Worm (Caenorhabditis elegans) whole organism, L1 larva: ENCODE data around the gene lim-4.

Source experiments
- C16A3.4 ChIP-seq: fragments of 150-350 bp; optimal IDR thresholded peaks from 2 replicates; lab custom pipeline; 2014; ENCODE audit warnings: missing biosample characterization, missing genetic modification characterization
- Y116A8C.19 ChIP-seq: sonication (generic microtip); optimal IDR thresholded peaks from 2 replicates; lab custom pipeline; 2016; ENCODE audit warnings: missing compliant biosample characterization, missing genetic modification characterization, borderline replicate concordance
- alr-1 ChIP-seq: fragments of 200-800 bp; sonication (Bioruptor generic); optimal IDR thresholded peaks from 2 replicates; lab custom pipeline; 2018; ENCODE audit warnings: borderline replicate concordance, mild to moderate bottlenecking, missing genetic modification characterization, missing compliant biosample characterization
- aly-2 ChIP-seq: fragments of 150-350 bp; optimal IDR thresholded peaks from 2 replicates; lab custom pipeline; 2014; ENCODE audit warnings: missing biosample characterization, missing genetic modification characterization
- ceh-63 ChIP-seq: fragments of 200-800 bp; sonication (Bioruptor generic); optimal IDR thresholded peaks from 2 replicates; lab custom pipeline; 2018; ENCODE audit warnings: mild to moderate bottlenecking, missing genetic modification characterization, missing compliant biosample characterization
- ceh-90 ChIP-seq: sonication (generic microtip); optimal IDR thresholded peaks from 2 replicates; lab custom pipeline; 2016; ENCODE audit warnings: missing genetic modification characterization, missing compliant biosample characterization
- elt-2 ChIP-seq: sonication (generic microtip); optimal IDR thresholded peaks from 2 replicates; lab custom pipeline; 2016; ENCODE audit warnings: missing genetic modification characterization, mild to moderate bottlenecking, inconsistent platforms, missing compliant biosample characterization, missing genetic modification reagents
- ets-5 ChIP-seq: fragments of 200-800 bp; sonication (Bioruptor generic); IDR thresholded peaks from 2 replicates; pipeline ENCODE4 v1.3.6; 2022; ENCODE audit warnings: missing genetic modification characterization, missing compliant biosample characterization
- fkh-8 ChIP-seq: sonication (generic microtip); optimal IDR thresholded peaks from 2 replicates; lab custom pipeline; 2016; ENCODE audit warnings: mild to moderate bottlenecking, missing genetic modification characterization, missing compliant biosample characterization
- fos-1 ChIP-seq: fragments of 150-350 bp; optimal IDR thresholded peaks from 2 replicates; lab custom pipeline; 2014; ENCODE audit warnings: missing biosample characterization, missing genetic modification characterization
- hlh-4 ChIP-seq: sonication (generic microtip); optimal IDR thresholded peaks from 2 replicates; lab custom pipeline; 2016; ENCODE audit warnings: mild to moderate bottlenecking, missing genetic modification characterization, missing compliant biosample characterization
- irx-1 ChIP-seq: sonication (generic microtip); optimal IDR thresholded peaks from 2 replicates; lab custom pipeline; 2016; ENCODE audit warnings: missing genetic modification characterization, missing compliant biosample characterization
- isw-1 ChIP-seq: fragments of 200-800 bp; sonication (Bioruptor generic); IDR thresholded peaks from 2 replicates; pipeline ENCODE4 v1.3.6; 2022; ENCODE audit warnings: missing genetic modification characterization, missing compliant biosample characterization
- lin-13 ChIP-seq: fragments of 150-350 bp; optimal IDR thresholded peaks from 2 replicates; lab custom pipeline; 2014; ENCODE audit warnings: missing biosample characterization, missing genetic modification reagents, missing genetic modification characterization
- lin-35 ChIP-seq, 2 experiments: fragments of 150-350 bp; optimal IDR thresholded peaks; 2 replicates each; lab custom pipeline; 2014; ENCODE audit warnings: missing biosample characterization in 2 of 2, missing genetic modification characterization in 2 of 2, missing genetic modification reagents in 2 of 2
- lin-39 ChIP-seq: fragments of 150-350 bp; optimal IDR thresholded peaks from 2 replicates; lab custom pipeline; 2014; ENCODE audit warnings: missing biosample characterization, missing genetic modification reagents, missing genetic modification characterization
- lir-3 ChIP-seq: sonication (generic microtip); optimal IDR thresholded peaks from 2 replicates; lab custom pipeline; 2016; ENCODE audit warnings: mild to moderate bottlenecking, missing genetic modification characterization, moderate library complexity, missing compliant biosample characterization; ENCODE audit not compliant: poor library complexity
- mab-9 ChIP-seq: fragments of 200-800 bp; sonication (Bioruptor generic); IDR thresholded peaks from 2 replicates; pipeline ENCODE4 v1.3.6; 2022; ENCODE audit warnings: missing genetic modification reagents, missing genetic modification characterization, missing compliant biosample characterization
- mdl-1 ChIP-seq, 2 experiments: fragments of 150-350 bp; optimal IDR thresholded peaks; 2 replicates each; lab custom pipeline; 2014 to 2017; ENCODE audit warnings: missing biosample characterization in 2 of 2, missing genetic modification characterization in 2 of 2, inconsistent platforms in 1 of 2
- mef-2 ChIP-seq: fragments of 150-350 bp; optimal IDR thresholded peaks from 2 replicates; lab custom pipeline; 2014; ENCODE audit warnings: missing biosample characterization, missing genetic modification characterization
- mep-1 ChIP-seq: fragments of 150-350 bp; optimal IDR thresholded peaks from 2 replicates; lab custom pipeline; 2014; ENCODE audit warnings: missing biosample characterization, missing genetic modification characterization
- nhr-11 ChIP-seq: fragments of 150-350 bp; optimal IDR thresholded peaks from 2 replicates; lab custom pipeline; 2014; ENCODE audit warnings: missing biosample characterization, missing genetic modification characterization
- nhr-12 ChIP-seq: sonication (generic microtip); optimal IDR thresholded peaks from 2 replicates; lab custom pipeline; 2017; ENCODE audit warnings: missing biosample characterization, missing genetic modification characterization
- nhr-19 ChIP-seq: fragments of 200-800 bp; sonication (Bioruptor generic); conservative IDR thresholded peaks from 2 replicates; pipeline ENCODE4 v1.3.6; 2022; ENCODE audit warnings: missing genetic modification characterization, missing compliant biosample characterization
- nhr-28 ChIP-seq: fragments of 150-350 bp; optimal IDR thresholded peaks from 2 replicates; lab custom pipeline; 2014; ENCODE audit warnings: missing biosample characterization, missing genetic modification characterization
- nhr-47 ChIP-seq: sonication (generic microtip); optimal IDR thresholded peaks from 2 replicates; lab custom pipeline; 2016; ENCODE audit warnings: mild to moderate bottlenecking, missing genetic modification characterization, moderate library complexity, missing compliant biosample characterization
- nhr-76 ChIP-seq: sonication (generic microtip); optimal IDR thresholded peaks from 2 replicates; lab custom pipeline; 2017; ENCODE audit warnings: missing biosample characterization, missing genetic modification characterization
- nhr-85 ChIP-seq: sonication (generic microtip); peaks from one replicate; lab custom pipeline; 2016; ENCODE audit warnings: missing genetic modification characterization, inconsistent platforms, missing compliant biosample characterization
- pag-3 ChIP-seq: sonication (generic microtip); optimal IDR thresholded peaks from 2 replicates; lab custom pipeline; 2017; ENCODE audit warnings: missing genetic modification characterization, mild to moderate bottlenecking, missing compliant biosample characterization, antibody characterized with exemption, borderline replicate concordance; ENCODE audit not compliant: insufficient read depth
- pqm-1 ChIP-seq: sonication (generic microtip); optimal IDR thresholded peaks from 3 replicates; lab custom pipeline; 2017; ENCODE audit warnings: missing biosample characterization, missing genetic modification characterization
- skn-1 ChIP-seq: fragments of 150-350 bp; optimal IDR thresholded peaks from 2 replicates; lab custom pipeline; 2014; ENCODE audit warnings: missing biosample characterization, missing genetic modification characterization
- snpc-4 ChIP-seq: fragments of 150-350 bp; optimal IDR thresholded peaks from 2 replicates; lab custom pipeline; 2014; ENCODE audit warnings: missing biosample characterization, missing genetic modification characterization
- snu-23 ChIP-seq: sonication (generic microtip); optimal IDR thresholded peaks from 2 replicates; lab custom pipeline; 2016; ENCODE audit warnings: missing genetic modification characterization, missing compliant biosample characterization
- sptf-1 ChIP-seq: fragments of 150-350 bp; optimal IDR thresholded peaks from 2 replicates; lab custom pipeline; 2014; ENCODE audit warnings: missing biosample characterization, missing genetic modification characterization
- swsn-7 ChIP-seq: sonication (generic microtip); optimal IDR thresholded peaks from 2 replicates; lab custom pipeline; 2016; ENCODE audit warnings: missing genetic modification characterization, missing compliant biosample characterization
- tbx-2 ChIP-seq: sonication (generic microtip); optimal IDR thresholded peaks from 2 replicates; lab custom pipeline; 2016; ENCODE audit warnings: missing genetic modification characterization, missing compliant biosample characterization
- unc-30 ChIP-seq: sonication (generic microtip); optimal IDR thresholded peaks from 2 replicates; lab custom pipeline; 2017; ENCODE audit warnings: missing biosample characterization, missing genetic modification characterization
- unc-62 ChIP-seq: fragments of 150-350 bp; optimal IDR thresholded peaks from 2 replicates; lab custom pipeline; 2014; ENCODE audit warnings: missing biosample characterization, missing genetic modification reagents, missing genetic modification characterization
- unc-86 ChIP-seq: sonication (generic microtip); optimal IDR thresholded peaks from 2 replicates; lab custom pipeline; 2016; ENCODE audit warnings: missing genetic modification characterization, missing compliant biosample characterization
- unc-98 ChIP-seq: fragments of 200-800 bp; sonication (Bioruptor generic); IDR thresholded peaks from 2 replicates; pipeline ENCODE4 v1.3.6; 2022; ENCODE audit warnings: missing genetic modification characterization, missing compliant biosample characterization
- xbp-1 ChIP-seq: sonication (generic microtip); optimal IDR thresholded peaks from 2 replicates; lab custom pipeline; 2016; ENCODE audit warnings: missing genetic modification characterization, missing compliant biosample characterization

Gene lim-4

ce11 chrX:3918182-3918581 lies 44.8 kb upstream of the lim-4 start:
- no peak for TF ChIP-seq xbp-1 (tag; lab: Kevin White, UChicago)
- no peak for TF ChIP-seq sptf-1 (tag; lab: Kevin White, UChicago)
- TF ChIP-seq isw-1, result no peak
- no peak for TF ChIP-seq Y116A8C.19 (tag; lab: Kevin White, UChicago)
- TF ChIP-seq ceh-90 (tag; lab: Kevin White, UChicago), result no peak
- TF ChIP-seq fos-1 (tag; lab: Kevin White, UChicago), result no peak
- no peak for TF ChIP-seq nhr-85 (tag; lab: Kevin White, UChicago)
- TF ChIP-seq lin-13 (GFP tag; lab: Kevin White, UChicago), result no peak
- no peak for TF ChIP-seq tbx-2 (tag; lab: Kevin White, UChicago)
- no peak for TF ChIP-seq nhr-47
- TF ChIP-seq lin-35 (GFP tag; optimal IDR thresholded peaks at IDR 0.05; lab: Kevin White, UChicago), result no peak
- TF ChIP-seq hlh-4, result no peak
- no peak for TF ChIP-seq nhr-11
- TF ChIP-seq, all 84 proteins: peak for 0

ce11 chrX:3917013-3917412 lies 43.7 kb upstream of the lim-4 start, which contains the start of gene T22B2.3:
Gene T22B2.3, plus strand, starts transcription at chrX:3917313.
- TF ChIP-seq mef-2 (tag; lab: Kevin White, UChicago) (no peak), lin-39 (no peak), snu-23 (GFP tag; lab: Kevin White, UChicago) (no peak), tbx-2 (tag; lab: Kevin White, UChicago) (no peak), snpc-4 (tag; lab: Kevin White, UChicago) (no peak), unc-62 (GFP tag; lab: Kevin White, UChicago) (no peak), isw-1 (no peak), sptf-1 (tag; lab: Kevin White, UChicago) (no peak), nhr-12 (tag; lab: Kevin White, UChicago) (no peak), unc-98 (GFP tag; lab: Robert Waterston, UW) (no peak), ceh-63 (GFP tag; lab: Kevin White, UChicago) (no peak), alr-1 (tag; lab: Kevin White, UChicago) (no peak), skn-1 (tag; lab: Kevin White, UChicago) (no peak), nhr-19 (GFP tag; lab: Robert Waterston, UW) (no peak), mdl-1 (tag; optimal IDR thresholded peaks at IDR 0.05; lab: Kevin White, UChicago) (no peak), nhr-28 (tag; lab: Kevin White, UChicago) (no peak), lir-3 (tag; lab: Kevin White, UChicago) (no peak), mep-1 (tag; lab: Kevin White, UChicago) (no peak), swsn-7 (tag; lab: Kevin White, UChicago) (no peak)

- no peak for TF ChIP-seq unc-30 (tag; lab: Kevin White, UChicago)
- no peak for TF ChIP-seq isw-1
- no peak for TF ChIP-seq unc-98 (GFP tag; lab: Robert Waterston, UW)
- no peak for TF ChIP-seq Y116A8C.19 (tag; lab: Kevin White, UChicago)
- TF ChIP-seq pag-3 (tag; lab: Kevin White, UChicago), result no peak
- no peak for TF ChIP-seq unc-86 (tag; lab: Kevin White, UChicago)
- TF ChIP-seq C16A3.4 (tag; lab: Kevin White, UChicago), result no peak
- no peak for TF ChIP-seq mab-9 (GFP tag; lab: Robert Waterston, UW)
- TF ChIP-seq ets-5 (GFP tag; lab: Robert Waterston, UW), result no peak
- no peak for TF ChIP-seq nhr-19 (GFP tag; lab: Robert Waterston, UW)
- no peak for TF ChIP-seq irx-1
- no peak for TF ChIP-seq tbx-2 (tag; lab: Kevin White, UChicago)
- no peak for TF ChIP-seq nhr-76 (tag; lab: Kevin White, UChicago)
- TF ChIP-seq elt-2 (tag; lab: Kevin White, UChicago), result no peak
- TF ChIP-seq pqm-1 (tag; lab: Kevin White, UChicago), result no peak
- TF ChIP-seq aly-2 (tag; lab: Kevin White, UChicago), result no peak
- no peak for TF ChIP-seq fkh-8 (tag; lab: Kevin White, UChicago)
- TF ChIP-seq, all 84 proteins: peak for 0
Measured at ce11 chrX:3915748-3916147, 42.4 kb upstream of the lim-4 start, which contains the start of gene idpp-9. Gene idpp-9, minus strand, starts transcription at chrX:3915848.
